Worm (Caenorhabditis elegans): ENCODE results near the gene lig-1.

- no peak for TF ChIP-seq ham-2 (GFP tag; optimal IDR thresholded peaks at IDR 0.05)
- no peak for TF ChIP-seq elt-1 (tag; optimal IDR thresholded peaks at IDR 0.05; ENCODE audit: borderline replicate concordance, insufficient read depth)
- no peak for TF ChIP-seq ces-1 (GFP tag; optimal IDR thresholded peaks at IDR 0.05)
- TF ChIP-seq bed-3 (GFP tag; optimal IDR thresholded peaks at IDR 0.05), result no peak
- TF ChIP-seq nhr-28 (tag; optimal IDR thresholded peaks at IDR 0.05), result no peak
- TF ChIP-seq sptf-1 (tag; optimal IDR thresholded peaks at IDR 0.05), result no peak
- no peak for TF ChIP-seq nhr-12 (tag; optimal IDR thresholded peaks at IDR 0.05)
- no peak for TF ChIP-seq lin-13 (tag; optimal IDR thresholded peaks at IDR 0.05)
- no peak for TF ChIP-seq mep-1 (tag; optimal IDR thresholded peaks at IDR 0.05)
- TF ChIP-seq M03D4.4 (tag; optimal IDR thresholded peaks at IDR 0.05), result no peak
- TF ChIP-seq unc-62 (GFP tag; optimal IDR thresholded peaks at IDR 0.05), result no peak
- no peak for TF ChIP-seq elt-3 (tag; optimal IDR thresholded peaks at IDR 0.05)
- TF ChIP-seq nhr-76 (tag; optimal IDR thresholded peaks at IDR 0.05), result no peak
- TF ChIP-seq ztf-11 (tag; optimal IDR thresholded peaks at IDR 0.05), result no peak
These were observed 24.3 kb downstream of the lig-1 start for ce11 chrV:10838204-10838603.
